Fruit fly (Drosophila melanogaster) Kc167 (cell line): Measurements from ENCODE around the gene CG2126.

Experiments
- Myc ChIP-seq: fragments of >200 bp; optimal IDR thresholded peaks from 2 replicates; lab custom pipeline; 2017; ENCODE audit warnings: missing external identifiers
- h ChIP-seq: fragments of >200 bp; optimal IDR thresholded peaks from 3 replicates; lab custom pipeline; 2018; ENCODE audit warnings: missing external identifiers
- psq ChIP-seq: fragments of >200 bp; optimal IDR thresholded peaks from 2 replicates; lab custom pipeline; 2017; ENCODE audit warnings: missing external identifiers
- ttk ChIP-seq: sonication (Bioruptor generic); optimal IDR thresholded peaks from 2 replicates; lab custom pipeline; 2017; ENCODE audit warnings: missing external identifiers

DNA sequence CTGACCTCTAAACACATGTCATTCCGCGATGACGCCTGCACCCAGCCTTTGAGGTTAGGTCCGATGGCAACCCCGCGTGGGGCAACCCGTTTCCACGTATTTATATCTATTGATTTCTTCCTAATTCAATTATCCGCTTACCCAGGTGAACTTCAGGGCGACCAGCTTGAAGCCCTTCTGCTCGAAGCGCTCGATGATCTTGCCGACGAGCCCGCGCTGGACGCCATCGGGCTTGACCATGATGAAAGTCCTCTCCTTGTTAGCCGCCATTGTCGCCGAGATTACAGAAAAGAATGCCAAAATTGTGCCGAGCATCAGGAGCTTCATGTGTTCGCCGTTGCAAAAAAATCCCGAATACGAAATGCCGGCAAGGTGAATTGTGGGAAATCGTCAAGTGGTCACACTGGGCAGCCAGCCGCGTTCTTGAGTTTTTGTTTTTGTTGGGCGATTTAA lies 30.8 kb downstream of the CG2126 start, which contains the start of gene awd:
- TF ChIP-seq Myc (lab: Kevin White, UChicago), result no peak
- no peak for TF ChIP-seq ttk
- no peak for TF ChIP-seq h (lab: Kevin White, UChicago)
- TF ChIP-seq psq (lab: Kevin White, UChicago), result no peak
